Worm (Caenorhabditis elegans) whole organism, young adult: ENCODE data around the gene M110.7.

Source experiments
- B0019.2 ChIP-seq: fragments of 200-800 bp; sonication (Bioruptor generic); conservative IDR thresholded peaks from 2 replicates; pipeline ENCODE4 v1.3.6; 2022; ENCODE audit warnings: missing genetic modification reagents, missing genetic modification characterization, missing compliant biosample characterization
- B0261.1 ChIP-seq: sonication (generic microtip); optimal IDR thresholded peaks from 2 replicates; lab custom pipeline; 2016; ENCODE audit warnings: mild to moderate bottlenecking, missing genetic modification characterization, moderate library complexity, missing compliant biosample characterization
- F22D6.2 ChIP-seq: sonication (generic microtip); optimal IDR thresholded peaks from 2 replicates; lab custom pipeline; 2016; ENCODE audit warnings: mild to moderate bottlenecking, missing genetic modification characterization, missing compliant biosample characterization
- F37B4.10 ChIP-seq: fragments of 200-800 bp; sonication (Bioruptor generic); IDR thresholded peaks from 2 replicates; pipeline ENCODE4 v1.3.6; 2022; ENCODE audit warnings: missing genetic modification characterization, missing compliant biosample characterization
- F39B2.1 ChIP-seq: fragments of 200-800 bp; sonication (Bioruptor generic); IDR thresholded peaks from 2 replicates; pipeline ENCODE4 v1.3.6; 2022; ENCODE audit warnings: missing genetic modification reagents, missing genetic modification characterization, missing compliant biosample characterization
- F52B5.7 ChIP-seq: sonication (generic microtip); optimal IDR thresholded peaks from 2 replicates; lab custom pipeline; 2016; ENCODE audit warnings: mild to moderate bottlenecking, missing genetic modification characterization, missing compliant biosample characterization
- F57A8.1 ChIP-seq: fragments of 200-800 bp; sonication (Bioruptor generic); optimal IDR thresholded peaks from 2 replicates; lab custom pipeline; 2018; ENCODE audit warnings: mild to moderate bottlenecking, missing genetic modification characterization, moderate library complexity, missing compliant biosample characterization
- T07F8.4 ChIP-seq: sonication (generic microtip); optimal IDR thresholded peaks from 2 replicates; lab custom pipeline; 2016; ENCODE audit warnings: mild to moderate bottlenecking, missing genetic modification characterization, moderate library complexity, missing compliant biosample characterization
- Y67H2A.10 ChIP-seq: fragments of 200-800 bp; sonication (Bioruptor generic); conservative IDR thresholded peaks from 2 replicates; pipeline ENCODE4 v1.3.6; 2022; ENCODE audit warnings: missing genetic modification reagents, missing genetic modification characterization, missing compliant biosample characterization
- Y79H2A.3 ChIP-seq: fragments of 200-800 bp; sonication (Bioruptor generic); conservative IDR thresholded peaks from 2 replicates; pipeline ENCODE4 v1.3.6; 2022; ENCODE audit warnings: missing genetic modification reagents, missing genetic modification characterization, missing compliant biosample characterization
- Y95B8A.8 ChIP-seq: fragments of 200-800 bp; sonication (Bioruptor generic); IDR thresholded peaks from 2 replicates; pipeline ENCODE4 v1.3.6; 2022; ENCODE audit warnings: missing genetic modification reagents, missing genetic modification characterization, missing compliant biosample characterization
- akir-1 ChIP-seq: fragments of 200-800 bp; sonication (Bioruptor generic); optimal IDR thresholded peaks from 2 replicates; lab custom pipeline; 2018; ENCODE audit warnings: mild to moderate bottlenecking, missing genetic modification characterization, moderate library complexity, missing compliant biosample characterization
- aptf-3 ChIP-seq: fragments of 200-800 bp; sonication (Bioruptor generic); IDR thresholded peaks from 2 replicates; pipeline ENCODE4 v1.3.6; 2022; ENCODE audit warnings: missing genetic modification characterization, missing compliant biosample characterization
- athp-1 ChIP-seq: sonication (generic microtip); optimal IDR thresholded peaks from 2 replicates; lab custom pipeline; 2017; ENCODE audit warnings: mild to moderate bottlenecking, missing genetic modification characterization, missing compliant biosample characterization
- attf-3 ChIP-seq: fragments of 200-800 bp; sonication (Bioruptor generic); conservative IDR thresholded peaks from 2 replicates; pipeline ENCODE4 v1.3.6; 2022; ENCODE audit warnings: missing genetic modification reagents, missing genetic modification characterization, missing compliant biosample characterization
- bed-2 ChIP-seq: fragments of 200-800 bp; sonication (Bioruptor generic); IDR thresholded peaks from 2 replicates; pipeline ENCODE4 v1.3.6; 2022; ENCODE audit warnings: missing genetic modification reagents, missing genetic modification characterization, missing compliant biosample characterization
- ceh-91 ChIP-seq: fragments of 200-800 bp; sonication (Bioruptor generic); IDR thresholded peaks from 2 replicates; pipeline ENCODE4 v1.3.6; 2022; ENCODE audit warnings: missing genetic modification reagents, missing genetic modification characterization, missing compliant biosample characterization
- die-1 ChIP-seq: sonication (generic microtip); optimal IDR thresholded peaks from 2 replicates; lab custom pipeline; 2016; ENCODE audit warnings: missing genotype, mild to moderate bottlenecking, missing genetic modification characterization, missing compliant biosample characterization
- dox-1 ChIP-seq: fragments of 200-800 bp; sonication (Bioruptor generic); IDR thresholded peaks from 2 replicates; pipeline ENCODE4 v1.3.6; 2022; ENCODE audit warnings: missing genetic modification reagents, missing genetic modification characterization, missing compliant biosample characterization
- dpl-1 ChIP-seq: fragments of 150-350 bp; optimal IDR thresholded peaks from 2 replicates; lab custom pipeline; 2014; ENCODE audit warnings: missing biosample characterization, missing genetic modification reagents, missing genetic modification characterization
- ets-4 ChIP-seq: fragments of 200-800 bp; sonication (Bioruptor generic); optimal IDR thresholded peaks from 2 replicates; lab custom pipeline; 2018; ENCODE audit warnings: mild to moderate bottlenecking, missing genetic modification characterization, missing compliant biosample characterization
- hmg-20 ChIP-seq: fragments of 200-800 bp; sonication (Bioruptor generic); IDR thresholded peaks from 2 replicates; pipeline ENCODE4 v1.3.6; 2022; ENCODE audit warnings: missing genetic modification reagents, missing genetic modification characterization, missing compliant biosample characterization
- hsf-1 ChIP-seq: fragments of 200-800 bp; sonication (Bioruptor generic); IDR thresholded peaks from 2 replicates; pipeline ENCODE4 v1.3.6; 2022; ENCODE audit warnings: missing genetic modification reagents, missing genetic modification characterization, missing compliant biosample characterization
- lsy-27 ChIP-seq: sonication (generic microtip); optimal IDR thresholded peaks from 2 replicates; lab custom pipeline; 2017; ENCODE audit warnings: missing genetic modification characterization, mild to moderate bottlenecking, missing compliant biosample characterization, antibody characterized with exemption, missing genotype, borderline replicate concordance; ENCODE audit not compliant: insufficient read depth
- madf-3 ChIP-seq: fragments of 200-800 bp; sonication (Bioruptor generic); IDR thresholded peaks from 2 replicates; pipeline ENCODE4 v1.3.6; 2022; ENCODE audit warnings: missing genetic modification reagents, missing genetic modification characterization, missing compliant biosample characterization
- nfya-2 ChIP-seq: fragments of 200-800 bp; sonication (Bioruptor generic); IDR thresholded peaks from 2 replicates; pipeline ENCODE4 v1.3.6; 2022; ENCODE audit warnings: missing genetic modification reagents, missing genetic modification characterization, missing compliant biosample characterization
- nhr-179 ChIP-seq: sonication (generic microtip); optimal IDR thresholded peaks from 2 replicates; lab custom pipeline; 2016; ENCODE audit warnings: mild to moderate bottlenecking, missing genetic modification characterization, missing compliant biosample characterization
- nhr-27 ChIP-seq: fragments of 200-800 bp; sonication (Bioruptor generic); optimal IDR thresholded peaks from 2 replicates; lab custom pipeline; 2018; ENCODE audit warnings: mild to moderate bottlenecking, missing genetic modification characterization, moderate library complexity, missing compliant biosample characterization
- nhr-90 ChIP-seq: sonication (generic microtip); optimal IDR thresholded peaks from 2 replicates; lab custom pipeline; 2016; ENCODE audit warnings: missing genotype, mild to moderate bottlenecking, missing genetic modification characterization, missing compliant biosample characterization
- pha-4 ChIP-seq: fragments of 150-350 bp; sonication (generic microtip); optimal IDR thresholded peaks from 2 replicates; lab custom pipeline; 2014; ENCODE audit warnings: missing biosample characterization, missing genetic modification reagents, missing genetic modification characterization
- rcor-1 ChIP-seq: fragments of 200-800 bp; sonication (Bioruptor generic); IDR thresholded peaks from 2 replicates; pipeline ENCODE4 v1.3.6; 2022; ENCODE audit warnings: missing genetic modification reagents, missing genetic modification characterization, missing compliant biosample characterization
- rec-8 ChIP-seq, 2 experiments: sonication (generic microtip); optimal IDR thresholded peaks; 2 replicates each; lab custom pipeline; 2016; ENCODE audit warnings: mild to moderate bottlenecking in 2 of 2, missing genetic modification characterization in 2 of 2, missing genetic modification reagents in 2 of 2, missing genotype in 2 of 2, missing biosample characterization in 1 of 2, missing compliant biosample characterization in 1 of 2, moderate library complexity in 1 of 2
- rpc-1 ChIP-seq, 2 experiments: fragments of 150-350 bp in 1 of 2; sonication (generic microtip) in 1 of 2; optimal IDR thresholded peaks; 2 replicates each; lab custom pipeline; 2014 to 2018; ENCODE audit warnings: missing biosample characterization in 1 of 2, missing genetic modification characterization in 1 of 2, missing genetic modification reagents in 1 of 2, missing genotype in 1 of 2
- sea-2 ChIP-seq: fragments of 200-800 bp; sonication (Bioruptor generic); IDR thresholded peaks from 2 replicates; pipeline ENCODE4 v1.3.6; 2022; ENCODE audit warnings: missing genetic modification characterization, missing compliant biosample characterization
- unc-62 ChIP-seq: fragments of 150-350 bp; optimal IDR thresholded peaks from 2 replicates; lab custom pipeline; 2014; ENCODE audit warnings: missing biosample characterization, missing genetic modification reagents, missing genetic modification characterization
- xnd-1 ChIP-seq: sonication (generic microtip); optimal IDR thresholded peaks from 2 replicates; lab custom pipeline; 2016; ENCODE audit warnings: missing genotype, missing genetic modification reagents, missing genetic modification characterization, missing compliant biosample characterization
- ztf-18 ChIP-seq: sonication (generic microtip); optimal IDR thresholded peaks from 2 replicates; lab custom pipeline; 2016; ENCODE audit warnings: missing genotype, mild to moderate bottlenecking, missing genetic modification characterization, missing compliant biosample characterization

M110.7 gene

DNA sequence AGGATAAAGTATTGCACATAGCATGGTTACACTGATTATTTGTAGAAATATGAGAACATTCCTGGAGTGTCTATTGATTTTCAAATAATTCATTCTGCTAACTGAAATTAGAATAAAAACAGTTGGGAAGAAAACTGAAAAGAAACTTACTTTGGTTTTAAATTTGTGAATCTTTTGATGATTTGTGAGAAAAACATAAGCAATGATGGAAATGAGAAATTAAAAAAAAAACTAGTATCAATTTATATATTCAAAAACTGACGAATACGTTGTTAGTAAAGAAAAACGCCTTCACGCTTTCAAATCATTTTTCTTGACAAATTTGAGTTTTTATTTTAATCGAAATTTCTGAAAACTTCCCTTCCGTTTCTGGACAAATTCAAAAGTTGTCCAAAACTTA, 39.5 kb upstream of the M110.7 start, which contains the start of gene T05C12.9:
Gene T05C12.9 (minus strand): TSS at position 101 of the 400 bp plus-strand sequence.
- TF ChIP-seq dpl-1 (GFP tag; lab: Kevin White, UChicago) (no peak), bed-2 (no peak), unc-62 (GFP tag; lab: Kevin White, UChicago) (no peak), ceh-91 (GFP tag; lab: Robert Waterston, UW) (no peak), B0261.1 (no peak), rcor-1 (no peak), F37B4.10 (GFP tag; lab: Robert Waterston, UW) (no peak), hsf-1 (no peak), rpc-1 (optimal IDR thresholded peaks at IDR 0.05; lab: Kevin White, UChicago) (no peak), rpc-1 (tag; optimal IDR thresholded peaks at IDR 0.05; lab: Kevin White, UChicago) (no peak), nhr-27 (tag; lab: Kevin White, UChicago) (no peak), dox-1 (no peak), ztf-18 (tag; lab: Kevin White, UChicago) (no peak), die-1 (no peak), F39B2.1 (GFP tag; lab: Robert Waterston, UW) (no peak), athp-1 (tag; lab: Kevin White, UChicago) (no peak), nhr-90 (tag; lab: Kevin White, UChicago) (no peak), Y67H2A.10 (no peak)

DNA sequence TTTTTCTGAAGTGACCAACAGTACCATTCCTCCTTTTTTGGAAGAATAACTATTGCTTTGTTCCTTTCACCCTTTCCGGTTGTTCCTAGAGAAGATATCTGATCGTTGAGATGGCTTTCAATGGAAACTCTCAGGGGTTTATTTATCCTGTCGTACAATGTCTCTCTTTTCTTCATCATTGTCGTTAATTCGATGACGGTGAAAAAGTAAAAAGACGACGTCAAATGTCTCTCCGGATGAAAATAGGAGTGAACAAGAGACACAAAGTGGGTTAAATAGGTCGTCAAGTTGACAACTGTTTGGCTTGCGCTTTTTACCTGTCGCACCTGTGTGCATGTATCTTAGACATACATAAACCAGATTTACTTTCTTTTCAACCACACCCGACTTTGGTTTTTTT, 38.7 kb upstream of the M110.7 start:
- TF ChIP-seq pha-4 = no peak
- TF ChIP-seq F39B2.1 (GFP tag; lab: Robert Waterston, UW) = no peak
- no peak for TF ChIP-seq xnd-1 (tag; lab: Kevin White, UChicago)
- no peak for TF ChIP-seq hmg-20 (GFP tag; lab: Robert Waterston, UW)
- TF ChIP-seq madf-3 (GFP tag; lab: Robert Waterston, UW) = no peak
- TF ChIP-seq lsy-27 = no peak
- TF ChIP-seq T07F8.4 (tag; lab: Kevin White, UChicago) = no peak

DNA sequence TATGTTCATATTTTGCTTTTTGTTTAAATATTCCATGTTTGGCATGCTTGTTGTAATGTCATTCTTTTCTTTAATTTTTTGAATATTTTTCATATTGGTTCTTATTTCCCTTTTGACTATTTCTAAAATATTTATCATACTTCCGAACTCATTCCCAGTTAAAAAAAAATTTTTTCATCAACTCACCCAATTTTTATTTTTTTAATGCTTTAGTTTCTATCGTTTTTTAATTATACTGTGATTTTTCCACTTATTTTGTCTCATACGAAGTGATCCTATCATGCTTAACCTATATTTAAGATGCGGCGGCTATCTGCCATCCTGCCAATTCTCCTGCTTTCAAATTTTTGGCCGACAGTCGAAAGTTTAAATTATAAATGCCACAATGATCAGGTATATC, 34.1 kb upstream of the M110.7 start, which contains the start of gene qua-1:
Gene qua-1 (plus strand): TSS at position 301 of the 400 bp plus-strand sequence.
- TF ChIP-seq Y95B8A.8 (GFP tag; lab: Robert Waterston, UW) = no peak
- no peak for TF ChIP-seq rec-8 (tag; optimal IDR thresholded peaks at IDR 0.05; lab: Kevin White, UChicago)
- TF ChIP-seq nhr-179 (tag; lab: Kevin White, UChicago) = no peak
- no peak for TF ChIP-seq attf-3 (GFP tag; lab: Robert Waterston, UW)
- no peak for TF ChIP-seq akir-1 (GFP tag; lab: Kevin White, UChicago)
- no peak for TF ChIP-seq F22D6.2 (tag; lab: Kevin White, UChicago)
- TF ChIP-seq nfya-2 = no peak
- no peak for TF ChIP-seq B0019.2 (GFP tag; lab: Robert Waterston, UW)
- no peak for TF ChIP-seq F52B5.7 (tag; lab: Kevin White, UChicago)
- TF ChIP-seq sea-2 (GFP tag; lab: Robert Waterston, UW) = no peak
- TF ChIP-seq Y79H2A.3 (GFP tag; lab: Robert Waterston, UW) = no peak
- no peak for TF ChIP-seq dox-1
- no peak for TF ChIP-seq ets-4 (GFP tag; lab: Kevin White, UChicago)
- no peak for TF ChIP-seq ceh-91 (GFP tag; lab: Robert Waterston, UW)
- no peak for TF ChIP-seq F57A8.1 (GFP tag; lab: Kevin White, UChicago)
- no peak for TF ChIP-seq athp-1 (tag; lab: Kevin White, UChicago)
- TF ChIP-seq aptf-3 (GFP tag; lab: Robert Waterston, UW) = no peak
- TF ChIP-seq hmg-20 (GFP tag; lab: Robert Waterston, UW) = no peak
- TF ChIP-seq madf-3 (GFP tag; lab: Robert Waterston, UW) = no peak
